Fruit fly (Drosophila melanogaster) whole organism, embryonic: Measurements from ENCODE around the gene CG8814.

Experiments
- Bteb2 ChIP-seq: fragments of 200-800 bp; sonication (Bioruptor generic); optimal IDR thresholded peaks from 2 replicates; lab custom pipeline; 2016; ENCODE audit warnings: missing biosample characterization, missing genetic modification characterization
- CG11695 ChIP-seq: fragments of 200-800 bp; sonication (Bioruptor generic); IDR thresholded peaks from 3 replicates; pipeline ENCODE4 v1.3.6; 2022; ENCODE audit warnings: missing biosample characterization, missing genetic modification characterization
- CG13775 ChIP-seq: fragments of 200-800 bp; sonication (Bioruptor generic); optimal IDR thresholded peaks from 3 replicates; lab custom pipeline; 2017; ENCODE audit warnings: missing biosample characterization, mild to moderate bottlenecking, missing genetic modification characterization
- CG13894 ChIP-seq: fragments of 200-800 bp; sonication (Bioruptor generic); optimal IDR thresholded peaks from 3 replicates; lab custom pipeline; 2018; ENCODE audit warnings: missing biosample characterization, mild to moderate bottlenecking, missing genetic modification characterization, moderate library complexity
- CG1529 ChIP-seq: fragments of 200-800 bp; sonication (Bioruptor generic); optimal IDR thresholded peaks from 3 replicates; lab custom pipeline; 2018; ENCODE audit warnings: missing biosample characterization, missing genetic modification characterization
- CG1603 ChIP-seq: fragments of 200-800 bp; sonication (Bioruptor generic); optimal IDR thresholded peaks from 2 replicates; lab custom pipeline; 2019; ENCODE audit warnings: missing biosample characterization, mild to moderate bottlenecking, missing genetic modification characterization, moderate library complexity
- CG17829 ChIP-seq: fragments of 200-800 bp; optimal IDR thresholded peaks from 2 replicates; lab custom pipeline; 2019; ENCODE audit warnings: missing biosample characterization, mild to moderate bottlenecking, missing genetic modification characterization, moderate library complexity
- CG2202 ChIP-seq: fragments of 200-800 bp; sonication (Bioruptor generic); optimal IDR thresholded peaks from 2 replicates; lab custom pipeline; 2018; ENCODE audit warnings: missing biosample characterization, mild to moderate bottlenecking, missing genetic modification characterization
- CG34376 ChIP-seq: fragments of 200-800 bp; sonication (Bioruptor generic); optimal IDR thresholded peaks from 2 replicates; lab custom pipeline; 2018; ENCODE audit warnings: missing biosample characterization, mild to moderate bottlenecking, missing genetic modification characterization
- CG42726 ChIP-seq: fragments of 200-800 bp; sonication (Bioruptor generic); IDR thresholded peaks from 2 replicates; pipeline ENCODE4 v1.3.6; 2022; ENCODE audit warnings: missing biosample characterization, missing genetic modification characterization; ENCODE audit not compliant: partially characterized antibody
- CG5953 ChIP-seq: fragments of 200-800 bp; sonication (Bioruptor generic); IDR thresholded peaks from 2 replicates; pipeline ENCODE4 v1.3.6; 2022; ENCODE audit warnings: missing biosample characterization, missing genetic modification characterization
- CG6689 ChIP-seq: fragments of 200-800 bp; sonication (Bioruptor generic); IDR thresholded peaks from 2 replicates; pipeline ENCODE4 v1.3.6; 2022; ENCODE audit warnings: missing biosample characterization, missing genetic modification characterization
- CG6854 ChIP-seq: fragments of 200-800 bp; sonication (Bioruptor generic); optimal IDR thresholded peaks from 3 replicates; lab custom pipeline; 2017; ENCODE audit warnings: missing biosample characterization, mild to moderate bottlenecking, missing genetic modification characterization
- CG7839 ChIP-seq: fragments of 200-800 bp; sonication (Bioruptor generic); optimal IDR thresholded peaks from 3 replicates; lab custom pipeline; 2018; ENCODE audit warnings: missing biosample characterization, mild to moderate bottlenecking, missing genetic modification characterization, moderate library complexity
- CG8290 ChIP-seq, 3 experiments: fragments of 200-800 bp; sonication (Bioruptor generic); optimal IDR thresholded peaks; 2 replicates each; lab custom pipeline; 2016 to 2019; ENCODE audit warnings: missing biosample characterization in 3 of 3, missing genetic modification characterization in 3 of 3, mild to moderate bottlenecking in 2 of 3, moderate library complexity in 1 of 3
- CG8478 ChIP-seq: fragments of >200 bp; optimal IDR thresholded peaks from 2 replicates; lab custom pipeline; 2018
- CG9215 ChIP-seq: fragments of 200-800 bp; sonication (Bioruptor generic); IDR thresholded peaks from 2 replicates; pipeline ENCODE4 v1.3.6; 2022; ENCODE audit warnings: missing biosample characterization, missing genetic modification characterization
- CoRest ChIP-seq: fragments of 200-800 bp; sonication (Bioruptor generic); optimal IDR thresholded peaks from 3 replicates; lab custom pipeline; 2018; ENCODE audit warnings: missing biosample characterization, mild to moderate bottlenecking, missing genetic modification characterization, moderate library complexity
- Drgx ChIP-seq: fragments of 200-800 bp; sonication (Bioruptor generic); IDR thresholded peaks from 2 replicates; pipeline ENCODE4 v1.3.6; 2022; ENCODE audit warnings: missing biosample characterization, missing genetic modification characterization
- E2f1 ChIP-seq: fragments of 200-800 bp; sonication (Bioruptor generic); IDR thresholded peaks from 2 replicates; pipeline ENCODE4 v1.3.6; 2022; ENCODE audit warnings: missing biosample characterization, missing genetic modification characterization
- Elba2 ChIP-seq: fragments of 200-800 bp; sonication (Bioruptor generic); optimal IDR thresholded peaks from 3 replicates; lab custom pipeline; 2016; ENCODE audit warnings: missing biosample characterization, missing genetic modification characterization
- Ets65A ChIP-seq: fragments of 200-800 bp; sonication (Bioruptor generic); peaks from one replicate; lab custom pipeline; 2016; ENCODE audit warnings: missing biosample characterization, missing genetic modification characterization
- Ets97D ChIP-seq: fragments of 200-800 bp; sonication (Bioruptor generic); optimal IDR thresholded peaks from 3 replicates; lab custom pipeline; 2016; ENCODE audit warnings: missing biosample characterization, missing genetic modification characterization
- Gsc ChIP-seq: fragments of 200-800 bp; sonication (Bioruptor generic); IDR thresholded peaks from 2 replicates; pipeline ENCODE4 v1.3.6; 2022; ENCODE audit warnings: missing biosample characterization, missing genetic modification characterization
- Mrtf ChIP-seq: fragments of 200-800 bp; sonication (Bioruptor generic); IDR thresholded peaks from 3 replicates; pipeline ENCODE4 v1.3.6; 2022; ENCODE audit warnings: missing biosample characterization, missing genetic modification characterization
- NFAT ChIP-seq: fragments of 200-800 bp; sonication (Bioruptor generic); IDR thresholded peaks from 2 replicates; pipeline ENCODE4 v1.3.6; 2022; ENCODE audit warnings: missing biosample characterization, missing genetic modification characterization
- Sry-β ChIP-seq: fragments of 200-800 bp; sonication (Bioruptor generic); optimal IDR thresholded peaks from 2 replicates; lab custom pipeline; 2018; ENCODE audit warnings: missing biosample characterization, mild to moderate bottlenecking, missing genetic modification characterization, moderate library complexity
- Sry-δ ChIP-seq: fragments of 200-800 bp; sonication (Bioruptor generic); optimal IDR thresholded peaks from 2 replicates; lab custom pipeline; 2016; ENCODE audit warnings: missing biosample characterization, missing genetic modification characterization
- TFAM ChIP-seq: fragments of 200-800 bp; sonication (Bioruptor generic); optimal IDR thresholded peaks from 2 replicates; lab custom pipeline; 2017; ENCODE audit warnings: missing biosample characterization, missing genetic modification characterization, inconsistent platforms
- ash1 ChIP-seq: fragments of 200-800 bp; sonication (Bioruptor generic); optimal IDR thresholded peaks from 2 replicates; lab custom pipeline; 2018; ENCODE audit warnings: missing biosample characterization, mild to moderate bottlenecking, missing genetic modification characterization
- ato ChIP-seq: fragments of 200-800 bp; sonication (Bioruptor generic); IDR thresholded peaks from 2 replicates; pipeline ENCODE4 v1.3.6; 2022; ENCODE audit warnings: missing biosample characterization, missing genetic modification characterization; ENCODE audit not compliant: partially characterized antibody
- bsh ChIP-seq, 2 experiments: fragments of 200-800 bp; sonication (Bioruptor generic); optimal IDR thresholded peaks; 2 replicates each; lab custom pipeline; 2017 to 2018; ENCODE audit warnings: mild to moderate bottlenecking in 2 of 2, missing biosample characterization in 2 of 2, missing genetic modification characterization in 2 of 2, moderate library complexity in 1 of 2
- cato ChIP-seq: fragments of 200-800 bp; sonication (Bioruptor generic); optimal IDR thresholded peaks from 2 replicates; lab custom pipeline; 2016; ENCODE audit warnings: missing biosample characterization, missing genetic modification characterization, borderline replicate concordance
- ewg ChIP-seq: fragments of 200-800 bp; sonication (Bioruptor generic); optimal IDR thresholded peaks from 3 replicates; lab custom pipeline; 2017; ENCODE audit warnings: mild to moderate bottlenecking, missing biosample characterization, missing genetic modification reagents, missing genetic modification characterization
- exex ChIP-seq: fragments of 200-800 bp; sonication (Bioruptor generic); optimal IDR thresholded peaks from 4 replicates; lab custom pipeline; 2018; ENCODE audit warnings: missing biosample characterization, mild to moderate bottlenecking, missing genetic modification characterization, moderate library complexity
- eyg ChIP-seq: fragments of 200-800 bp; sonication (Bioruptor generic); optimal IDR thresholded peaks from 3 replicates; lab custom pipeline; 2016; ENCODE audit warnings: missing biosample characterization, missing genetic modification characterization
- gsb ChIP-seq: fragments of 200-800 bp; sonication (Bioruptor generic); IDR thresholded peaks from 2 replicates; pipeline ENCODE4 v1.3.6; 2022; ENCODE audit warnings: missing biosample characterization, missing genetic modification characterization
- gsb-n ChIP-seq: fragments of 200-800 bp; sonication (Bioruptor generic); optimal IDR thresholded peaks from 3 replicates; lab custom pipeline; 2018; ENCODE audit warnings: missing biosample characterization, mild to moderate bottlenecking, missing genetic modification characterization
- ham ChIP-seq: fragments of 200-800 bp; sonication (Bioruptor generic); IDR thresholded peaks from 2 replicates; pipeline ENCODE4 v1.3.6; 2022; ENCODE audit warnings: missing biosample characterization, missing genetic modification characterization
- ken ChIP-seq: fragments of 200-800 bp; sonication (Bioruptor generic); IDR thresholded peaks from 3 replicates; pipeline ENCODE4 v1.3.6; 2022; ENCODE audit warnings: missing biosample characterization, missing genetic modification characterization
- org-1 ChIP-seq: fragments of 200-800 bp; sonication (Bioruptor generic); optimal IDR thresholded peaks from 2 replicates; lab custom pipeline; 2017; ENCODE audit warnings: missing biosample characterization, missing genetic modification characterization
- otp ChIP-seq: fragments of 200-800 bp; sonication (Bioruptor generic); IDR thresholded peaks from 3 replicates; pipeline ENCODE4, ENCODE4 v1.3.6; 2022; ENCODE audit warnings: missing biosample characterization, missing genetic modification characterization
- peb ChIP-seq: fragments of 200-800 bp; sonication (Bioruptor generic); IDR thresholded peaks from 2 replicates; pipeline ENCODE4 v1.3.6; 2022; ENCODE audit warnings: missing biosample characterization, missing genetic modification characterization
- schlank ChIP-seq: fragments of 200-800 bp; sonication (Bioruptor generic); optimal IDR thresholded peaks from 2 replicates; lab custom pipeline; 2018; ENCODE audit warnings: missing biosample characterization, mild to moderate bottlenecking, missing genetic modification characterization
- seq ChIP-seq: fragments of 200-800 bp; sonication (Bioruptor generic); IDR thresholded peaks from 2 replicates; pipeline ENCODE4 v1.3.6; 2022; ENCODE audit warnings: missing biosample characterization, missing genetic modification characterization
- sisA ChIP-seq: fragments of 200-800 bp; sonication (Bioruptor generic); IDR thresholded peaks from 2 replicates; pipeline ENCODE4 v1.3.6; 2022; ENCODE audit warnings: missing biosample characterization, missing genetic modification characterization
- sob ChIP-seq: fragments of 200-800 bp; sonication (Bioruptor generic); IDR thresholded peaks from 2 replicates; pipeline ENCODE4 v1.3.6; 2022; ENCODE audit warnings: missing biosample characterization, missing genetic modification characterization
- tll ChIP-seq, 2 experiments: fragments of 200-800 bp in 1 of 2; fragments of >200 bp in 1 of 2; sonication (Bioruptor generic) in 1 of 2; optimal IDR thresholded peaks; 2 replicates each; lab custom pipeline; 2017 to 2019; ENCODE audit warnings: missing biosample characterization in 2 of 2, missing genetic modification characterization in 2 of 2, mild to moderate bottlenecking in 1 of 2, moderate library complexity in 1 of 2
- tna ChIP-seq: fragments of 200-800 bp; sonication (Bioruptor generic); IDR thresholded peaks from 2 replicates; pipeline ENCODE4 v1.3.6; 2022; ENCODE audit warnings: missing biosample characterization, missing genetic modification characterization; ENCODE audit not compliant: partially characterized antibody
- wdn ChIP-seq: fragments of 200-800 bp; sonication (Bioruptor generic); IDR thresholded peaks from 2 replicates; pipeline ENCODE4 v1.3.6; 2022; ENCODE audit warnings: missing biosample characterization, missing genetic modification characterization
- zfh2 ChIP-seq: fragments of 200-800 bp; sonication (Bioruptor generic); optimal IDR thresholded peaks from 2 replicates; lab custom pipeline; 2016; ENCODE audit warnings: missing biosample characterization, missing genetic modification characterization

The CG8814 gene

DNA sequence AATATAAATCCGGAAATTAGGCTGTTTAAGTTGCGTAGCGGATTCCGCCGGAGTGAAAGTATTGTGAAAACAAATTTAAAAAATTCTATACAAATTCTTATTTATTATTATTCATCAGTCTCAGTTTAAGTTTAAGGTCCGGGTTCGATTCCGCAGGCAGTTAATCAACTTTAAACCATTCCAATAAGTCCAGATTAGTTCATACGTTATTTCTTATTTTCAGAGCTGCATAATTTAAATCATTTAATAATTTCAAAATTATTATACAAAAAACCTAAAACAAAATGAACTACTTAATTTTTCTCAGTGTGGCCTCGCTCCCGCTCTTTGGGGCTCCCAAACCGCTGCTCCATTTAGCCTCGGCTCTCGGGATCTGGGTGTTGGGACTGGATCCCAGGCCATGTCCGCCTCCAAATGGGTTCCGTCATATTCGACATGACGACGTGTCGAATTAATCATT, 44.3 kb upstream of the CG8814 start (continued):
- TF ChIP-seq CG13894 (tag; lab: Kevin White, UChicago) (peak; percentile 8), wdn (GFP tag; lab: Robert Waterston, UW) (no peak), gsb (GFP tag; lab: Robert Waterston, UW) (peak; percentile 35; the same call in 1 of the 2 replicates), E2f1 (GFP tag; lab: Robert Waterston, UW) (peak; percentile 66; the same call in 1 of the 2 replicates), ash1 (no peak), ewg (GFP tag; lab: Kevin White, UChicago) (peak; percentile 77), CG6854 (GFP tag; lab: Kevin White, UChicago) (peak; percentile 85), peb (peak; percentile 64), CG42726 (GFP tag; lab: Robert Waterston, UW) (no peak), NFAT (GFP tag; lab: Robert Waterston, UW) (peak; percentile 31), CG17829 (tag; lab: Kevin White, UChicago) (peak; percentile 93), seq (GFP tag; lab: Robert Waterston, UW) (peak; percentile 78), org-1 (GFP tag; lab: Kevin White, UChicago) (peak; percentile 80), Gsc (GFP tag; lab: Robert Waterston, UW) (no peak), cato (GFP tag; lab: Kevin White, UChicago) (peak; percentile 55), CG1603 (peak; percentile 23), sisA (GFP tag; lab: Robert Waterston, UW) (peak; percentile 68), ato (GFP tag; lab: Robert Waterston, UW) (no peak), zfh2 (GFP tag; lab: Kevin White, UChicago) (peak; percentile 52), otp (GFP tag; lab: Robert Waterston, UW) (peak; percentile 74; the same call in 1 of the 3 replicates), Ets97D (no peak), eyg (no peak), tll (GFP tag; optimal IDR thresholded peaks at IDR 0.05; lab: Kevin White, UChicago) (no peak), exex (tag; lab: Kevin White, UChicago) (peak; percentile 50), schlank (peak; percentile 49), bsh (GFP tag; optimal IDR thresholded peaks at IDR 0.05; lab: Kevin White, UChicago) (peak; percentile 85 to 93), TFAM (GFP tag; lab: Kevin White, UChicago) (no peak), Mrtf (GFP tag; lab: Robert Waterston, UW) (peak; percentile 41; the same call in 1 of the 3 replicates), Elba2 (GFP tag; lab: Kevin White, UChicago) (no peak), Ets65A (GFP tag; lab: Kevin White, UChicago) (peak; percentile 76), ham (GFP tag; lab: Robert Waterston, UW) (no peak), CG1529 (GFP tag; lab: Kevin White, UChicago) (peak; percentile 91), Drgx (peak; percentile 79), sob (peak; percentile 75; the same call in 1 of the 2 replicates), CoRest (tag; lab: Kevin White, UChicago) (peak; percentile 96), CG11695 (GFP tag; lab: Robert Waterston, UW) (peak; percentile 88), CG13775 (GFP tag; lab: Kevin White, UChicago) (peak; percentile 92), CG8478 (no peak), CG9215 (GFP tag; lab: Robert Waterston, UW) (peak; percentile 78), tna (GFP tag; lab: Robert Waterston, UW) (no peak), CG6689 (GFP tag; lab: Robert Waterston, UW) (peak; percentile 89), ken (GFP tag; lab: Robert Waterston, UW) (peak; percentile 31; the same call in 1 of the 3 replicates), gsb-n (tag; lab: Kevin White, UChicago) (peak; percentile 86), CG5953 (GFP tag; lab: Robert Waterston, UW) (no peak), Sry-β (GFP tag; lab: Kevin White, UChicago) (peak; percentile 46), CG34376 (GFP tag; lab: Kevin White, UChicago) (peak; percentile 29), Sry-δ (GFP tag; lab: Kevin White, UChicago) (peak; percentile 8), CG8290 (GFP tag; optimal IDR thresholded peaks at IDR 0.05; lab: Kevin White, UChicago) (peak; percentile 67), CG8290 (tag; optimal IDR thresholded peaks at IDR 0.05; lab: Kevin White, UChicago) (peak in 1 of 2 experiments; percentile 40), Bteb2 (peak; percentile 66), CG7839 (tag; lab: Kevin White, UChicago) (peak; percentile 94), CG2202 (tag; lab: Kevin White, UChicago) (peak; percentile 81)
